Worm (Caenorhabditis elegans): ENCODE data around the gene Y39G8B.9.

The Y39G8B.9 gene

ce11 chrII:13946455-13947093 lies 34.6 kb upstream of the Y39G8B.9 start:
- peak; percentile 86 for TF ChIP-seq snpc-4 (GFP tag; optimal IDR thresholded peaks at IDR 0.05)
- TF ChIP-seq snpc-4 (tag; optimal IDR thresholded peaks at IDR 0.05), result peak; percentile 10 to 95 (median 86)
- TF ChIP-seq mcd-1 (GFP tag; IDR thresholded peaks at IDR 0.05), result peak; percentile 47; the same call in 1 of the 2 replicates
- TF ChIP-seq D2030.7 (GFP tag; IDR thresholded peaks at IDR 0.05), result peak; percentile 68
- 0 out of 2 replicates have a peak, but pooled peaks have one; percentile 10 for TF ChIP-seq lin-26 (GFP tag; IDR thresholded peaks at IDR 0.05)
- peak; percentile 58 for TF ChIP-seq rcor-1 (GFP tag; IDR thresholded peaks at IDR 0.05)
- TF ChIP-seq F33H1.4 (GFP tag; IDR thresholded peaks at IDR 0.05), result 0 out of 2 replicates have a peak, but pooled peaks have one; percentile 12
- peak; percentile 11; the same call in 1 of the 2 replicates for TF ChIP-seq madf-8 (GFP tag; conservative IDR thresholded peaks at IDR 0.05)
- 0 out of 2 replicates have a peak, but pooled peaks have one; percentile 27 for TF ChIP-seq hmg-20 (GFP tag; IDR thresholded peaks at IDR 0.05)
- peak; percentile 84 for TF ChIP-seq pbrm-1 (GFP tag; IDR thresholded peaks at IDR 0.05)
- TF ChIP-seq snpc-3.4 (tag; optimal IDR thresholded peaks at IDR 0.05), result peak; percentile 20
- TF ChIP-seq hmg-1.2 (GFP tag; IDR thresholded peaks at IDR 0.05), result 0 out of 2 replicates have a peak, but pooled peaks have one; percentile 4
- TF ChIP-seq snpc-1.1 (tag; optimal IDR thresholded peaks at IDR 0.05; ENCODE audit: insufficient read depth), result peak; percentile 87
- peak; percentile 77 for TF ChIP-seq madf-6 (GFP tag; IDR thresholded peaks at IDR 0.05)
- TF ChIP-seq attf-6 (GFP tag; IDR thresholded peaks at IDR 0.05), result peak; percentile 88

- TF ChIP-seq lin-26 (GFP tag; IDR thresholded peaks at IDR 0.05) (peak; percentile 60; the same call in 1 of the 2 replicates), attf-6 (GFP tag; IDR thresholded peaks at IDR 0.05) (peak; percentile 63)
These were observed 32.4 kb upstream of the Y39G8B.9 start for ce11 chrII:13948777-13949176.

- TF ChIP-seq dpff-1 (tag; optimal IDR thresholded peaks at IDR 0.05), result no peak
- no peak for TF ChIP-seq fkh-3 (tag; optimal IDR thresholded peaks at IDR 0.05)
- TF ChIP-seq let-526 (GFP tag; IDR thresholded peaks at IDR 0.05), result no peak
- no peak for TF ChIP-seq chd-7 (tag; optimal IDR thresholded peaks at IDR 0.05)
- TF ChIP-seq aptf-3 (GFP tag; IDR thresholded peaks at IDR 0.05), result no peak
- TF ChIP-seq zfh-2 (GFP tag; conservative IDR thresholded peaks at IDR 0.05), result no peak
- TF ChIP-seq snpc-1.3 (tag; optimal IDR thresholded peaks at IDR 0.05; ENCODE audit: insufficient read depth), result no peak
- no peak for TF ChIP-seq Y67H2A.10 (GFP tag; conservative IDR thresholded peaks at IDR 0.05)
- no peak for TF ChIP-seq T26A5.8 (tag; optimal IDR thresholded peaks at IDR 0.05)
- no peak for TF ChIP-seq mes-4 (tag; optimal IDR thresholded peaks at IDR 0.05)
- TF ChIP-seq ceh-79 (tag; optimal IDR thresholded peaks at IDR 0.05), result no peak
- TF ChIP-seq sptf-2 (GFP tag; optimal IDR thresholded peaks at IDR 0.05), result no peak
- TF ChIP-seq F39B2.1 (GFP tag; IDR thresholded peaks at IDR 0.05), result no peak
- no peak for TF ChIP-seq lsl-1 (GFP tag; optimal IDR thresholded peaks at IDR 0.05)
- no peak for TF ChIP-seq Y95B8A.8 (GFP tag; IDR thresholded peaks at IDR 0.05)
- no peak for TF ChIP-seq nhr-27 (tag; optimal IDR thresholded peaks at IDR 0.05)
These were observed 31.9 kb upstream of the Y39G8B.9 start, which contains the start of gene sre-44 for ce11 chrII:13949290-13949689. Gene sre-44 (plus strand): TSS chrII:13949590.

- TF ChIP-seq egrh-3 (GFP tag; IDR thresholded peaks at IDR 0.05), result peak; percentile 66; the same call in 1 of the 2 replicates
- TF ChIP-seq dpff-1 (tag; optimal IDR thresholded peaks at IDR 0.05), result no peak
- TF ChIP-seq zfh-2 (GFP tag; conservative IDR thresholded peaks at IDR 0.05), result peak; percentile 77
- TF ChIP-seq cebp-1 (GFP tag; IDR thresholded peaks at IDR 0.05), result no peak
- no peak for TF ChIP-seq cebp-1 (tag; optimal IDR thresholded peaks at IDR 0.05)
These were observed 29.2 kb upstream of the Y39G8B.9 start for ce11 chrII:13951986-13952385.

Measured in whole organism, young adult.